Worm (Caenorhabditis elegans): Measurements from ENCODE around the gene math-10.

- TF ChIP-seq him-1 (tag; optimal IDR thresholded peaks at IDR 0.05): no peak
- no peak for TF ChIP-seq dao-5 (tag; optimal IDR thresholded peaks at IDR 0.05)
These were observed 41.4 kb downstream of the math-10 start, which contains the start of gene math-31 for ce11 chrII:1912741-1913140.

Data from whole organism, L4/young adult.